Fruit fly (Drosophila melanogaster) whole organism, wandering third instar larva: ENCODE results near the gene CG5568.

ENCODE experiments used
- Abd-B ChIP-seq: fragments of >200 bp; optimal IDR thresholded peaks from 2 replicates; lab custom pipeline; 2017; ENCODE audit warnings: missing biosample characterization, missing genetic modification characterization
- CG32264 ChIP-seq: fragments of 200-800 bp; sonication (Bioruptor generic); optimal IDR thresholded peaks from 2 replicates; lab custom pipeline; 2016; ENCODE audit warnings: missing biosample characterization, missing genetic modification characterization
- CG9705 ChIP-seq: fragments of 200-800 bp; sonication (Bioruptor generic); optimal IDR thresholded peaks from 2 replicates; lab custom pipeline; 2018; ENCODE audit warnings: missing biosample characterization, mild to moderate bottlenecking, missing genetic modification characterization
- CrebA ChIP-seq: fragments of 200-800 bp; sonication (Bioruptor generic); optimal IDR thresholded peaks from 2 replicates; lab custom pipeline; 2016; ENCODE audit warnings: missing biosample characterization, mild to moderate bottlenecking, missing genetic modification characterization, borderline replicate concordance
- Dif ChIP-seq: fragments of 200-275, 200-300 bp; sonication (Bioruptor generic); optimal IDR thresholded peaks from 2 replicates; lab custom pipeline; 2018; ENCODE audit warnings: missing biosample characterization, missing genetic modification characterization; ENCODE audit not compliant: partially characterized antibody
- GATAd ChIP-seq: sonication (Bioruptor generic); optimal IDR thresholded peaks from 2 replicates; lab custom pipeline; 2016; ENCODE audit warnings: missing biosample characterization, missing genetic modification characterization
- HLH106 ChIP-seq: fragments of 200-800 bp; optimal IDR thresholded peaks from 3 replicates; lab custom pipeline; 2019; ENCODE audit warnings: missing biosample characterization, mild to moderate bottlenecking, missing genetic modification characterization, moderate library complexity
- Hr78 ChIP-seq: fragments of >200 bp; optimal IDR thresholded peaks from 2 replicates; lab custom pipeline; 2017; ENCODE audit warnings: missing biosample characterization, missing genetic modification characterization
- Jra ChIP-seq: sonication (Bioruptor generic); optimal IDR thresholded peaks from 2 replicates; lab custom pipeline; 2016; ENCODE audit warnings: missing biosample characterization, missing genetic modification characterization
- Mio ChIP-seq: sonication (Bioruptor generic); optimal IDR thresholded peaks from 2 replicates; lab custom pipeline; 2016; ENCODE audit warnings: missing biosample characterization, missing genetic modification characterization
- Myc ChIP-seq: fragments of >200 bp; optimal IDR thresholded peaks from 2 replicates; lab custom pipeline; 2017
- Rel ChIP-seq, 2 experiments: fragments of 200-800 bp; sonication (Bioruptor generic) in 1 of 2; optimal IDR thresholded peaks; 2 replicates in 1 of 2; 3 replicates in 1 of 2; lab custom pipeline; 2016 to 2019; ENCODE audit warnings: mild to moderate bottlenecking in 2 of 2, missing biosample characterization in 2 of 2, missing genetic modification characterization in 2 of 2, moderate library complexity in 1 of 2
- Sp1 ChIP-seq: fragments of 200-800 bp; sonication (Bioruptor generic); optimal IDR thresholded peaks from 3 replicates; lab custom pipeline; 2019; ENCODE audit warnings: missing biosample characterization, mild to moderate bottlenecking, missing genetic modification characterization, moderate library complexity
- Vsx2 ChIP-seq: fragments of 200-300, 225-300 bp; sonication (Bioruptor generic); optimal IDR thresholded peaks from 2 replicates; lab custom pipeline; 2018; ENCODE audit warnings: missing biosample characterization, missing genetic modification characterization; ENCODE audit not compliant: partially characterized antibody
- br ChIP-seq: fragments of 200-800 bp; sonication (Bioruptor generic); optimal IDR thresholded peaks from 2 replicates; lab custom pipeline; 2016; ENCODE audit warnings: missing biosample characterization, missing genetic modification characterization
- brk ChIP-seq: fragments of 200-800 bp; sonication (Bioruptor generic); optimal IDR thresholded peaks from 2 replicates; lab custom pipeline; 2016; ENCODE audit warnings: missing biosample characterization, mild to moderate bottlenecking, missing genetic modification characterization
- dl ChIP-seq, 2 experiments: fragments of 175-275, 200-275 bp in 1 of 2; fragments of 200-275 bp in 1 of 2; sonication (Bioruptor generic); optimal IDR thresholded peaks; lab custom pipeline; 2018; ENCODE audit warnings: mild to moderate bottlenecking in 2 of 2, missing biosample characterization in 2 of 2, missing genetic modification characterization in 2 of 2, moderate library complexity in 2 of 2; ENCODE audit not compliant: partially characterized antibody in 2 of 2, insufficient read depth in 1 of 2
- dmrt93B ChIP-seq: fragments of 200-800 bp; sonication (Bioruptor generic); optimal IDR thresholded peaks from 2 replicates; lab custom pipeline; 2018; ENCODE audit warnings: missing biosample characterization, mild to moderate bottlenecking, missing genetic modification characterization
- dsf ChIP-seq: sonication (Bioruptor generic); optimal IDR thresholded peaks from 2 replicates; lab custom pipeline; 2016; ENCODE audit warnings: missing biosample characterization, missing genetic modification characterization, borderline replicate concordance
- ey ChIP-seq: fragments of 200-800 bp; sonication (Bioruptor generic); optimal IDR thresholded peaks from 2 replicates; lab custom pipeline; 2016; ENCODE audit warnings: missing biosample characterization, missing genetic modification characterization
- foxo ChIP-seq, 2 experiments: fragments of 200-800 bp; sonication (Bioruptor generic); optimal IDR thresholded peaks; 2 replicates in 1 of 2; 3 replicates in 1 of 2; lab custom pipeline; 2016 to 2017; ENCODE audit warnings: missing biosample characterization in 2 of 2, missing genetic modification characterization in 2 of 2
- fru ChIP-seq: fragments of 200-800 bp; sonication (Bioruptor generic); optimal IDR thresholded peaks from 3 replicates; lab custom pipeline; 2016; ENCODE audit warnings: missing biosample characterization, mild to moderate bottlenecking, missing genetic modification characterization
- h ChIP-seq: fragments of 200-800 bp; sonication (Bioruptor generic); optimal IDR thresholded peaks from 3 replicates; lab custom pipeline; 2016; ENCODE audit warnings: missing biosample characterization, mild to moderate bottlenecking, missing genetic modification characterization
- jim ChIP-seq: fragments of 175-275, 200-325 bp; sonication (Bioruptor generic); optimal IDR thresholded peaks from 2 replicates; lab custom pipeline; 2016; ENCODE audit warnings: missing biosample characterization, mild to moderate bottlenecking, missing genetic modification characterization
- lola ChIP-seq: fragments of >200 bp; optimal IDR thresholded peaks from 2 replicates; lab custom pipeline; 2017; ENCODE audit warnings: missing biosample characterization, missing genetic modification characterization
- pan ChIP-seq: fragments of >200 bp; optimal IDR thresholded peaks from 2 replicates; lab custom pipeline; 2017
- rgr ChIP-seq: fragments of 200-800 bp; sonication (Bioruptor generic); optimal IDR thresholded peaks from 3 replicates; lab custom pipeline; 2016; ENCODE audit warnings: missing biosample characterization, mild to moderate bottlenecking, missing genetic modification characterization
- sage ChIP-seq: fragments of 200-800 bp; sonication (Bioruptor generic); optimal IDR thresholded peaks from 2 replicates; lab custom pipeline; 2016; ENCODE audit warnings: missing biosample characterization, mild to moderate bottlenecking, missing genetic modification characterization
- sv ChIP-seq: fragments of 200-800 bp; sonication (Bioruptor generic); optimal IDR thresholded peaks from 3 replicates; lab custom pipeline; 2016; ENCODE audit warnings: missing biosample characterization, missing genetic modification characterization
- tai ChIP-seq: sonication (Bioruptor generic); optimal IDR thresholded peaks from 2 replicates; lab custom pipeline; 2016; ENCODE audit warnings: missing biosample characterization, missing genetic modification characterization
- usp ChIP-seq: fragments of >200 bp; optimal IDR thresholded peaks from 2 replicates; lab custom pipeline; 2017; ENCODE audit warnings: missing biosample characterization, missing genetic modification characterization
- woc ChIP-seq: sonication (Bioruptor generic); optimal IDR thresholded peaks from 2 replicates; lab custom pipeline; 2016; ENCODE audit warnings: missing biosample characterization, mild to moderate bottlenecking, missing genetic modification characterization

The CG5568 gene

dm6 chr3L:5828684-5829083 is 42.6 kb upstream of the CG5568 start:
- TF ChIP-seq CG9705 (GFP tag; lab: Kevin White, UChicago) (no peak), sv (no peak), h (GFP tag; lab: Kevin White, UChicago) (no peak), fru (no peak), usp (GFP tag; lab: Kevin White, UChicago) (no peak), rgr (no peak), br (GFP tag; lab: Kevin White, UChicago) (no peak), ey (GFP tag; lab: Kevin White, UChicago) (no peak), lola (GFP tag; lab: Kevin White, UChicago) (no peak), CrebA (GFP tag; lab: Kevin White, UChicago) (no peak), pan (lab: Kevin White, UChicago) (no peak), Sp1 (no peak)

dm6 chr3L:5830649-5831048 is 40.7 kb upstream of the CG5568 start:
- TF ChIP-seq fru = no peak
- no peak for TF ChIP-seq HLH106 (tag; lab: Kevin White, UChicago)
- TF ChIP-seq brk (GFP tag; lab: Kevin White, UChicago) = no peak
- TF ChIP-seq pan (lab: Kevin White, UChicago) = no peak
- no peak for TF ChIP-seq sv
- TF ChIP-seq Hr78 = no peak
- no peak for TF ChIP-seq CG32264 (GFP tag; lab: Kevin White, UChicago)
- no peak for TF ChIP-seq foxo (GFP tag; optimal IDR thresholded peaks at IDR 0.05; lab: Kevin White, UChicago)
- no peak for TF ChIP-seq woc
- TF ChIP-seq CrebA (GFP tag; lab: Kevin White, UChicago) = no peak

- TF ChIP-seq sage (GFP tag; lab: Kevin White, UChicago) (no peak), CG9705 (GFP tag; lab: Kevin White, UChicago) (no peak)
- TF ChIP-seq, all 38 proteins: peak for 0
Measured at dm6 chr3L:5831890-5832289, 39.4 kb upstream of the CG5568 start.

dm6 chr3L:5833761-5834160 is 37.5 kb upstream of the CG5568 start:
- TF ChIP-seq woc (no peak), Mio (GFP tag; lab: Kevin White, UChicago) (no peak), CG9705 (GFP tag; lab: Kevin White, UChicago) (no peak), Abd-B (GFP tag; lab: Kevin White, UChicago) (no peak), h (GFP tag; lab: Kevin White, UChicago) (no peak), dl (GFP tag; optimal IDR thresholded peaks at IDR 0.05; lab: Kevin White, UChicago; ENCODE audit: insufficient read depth in 1 of 2, partially characterized antibody in 2 of 2) (no peak), Rel (GFP tag; optimal IDR thresholded peaks at IDR 0.05; lab: Kevin White, UChicago) (no peak), Rel (tag; optimal IDR thresholded peaks at IDR 0.05; lab: Kevin White, UChicago) (no peak), dmrt93B (no peak), ey (GFP tag; lab: Kevin White, UChicago) (no peak), foxo (GFP tag; optimal IDR thresholded peaks at IDR 0.05; lab: Kevin White, UChicago) (no peak), CrebA (GFP tag; lab: Kevin White, UChicago) (no peak)

- peak; percentile 26 for TF ChIP-seq dmrt93B
- TF ChIP-seq Hr78 = no peak
- TF ChIP-seq ey (GFP tag; lab: Kevin White, UChicago) = peak; percentile 43
- peak; percentile 44 for TF ChIP-seq fru
- peak; percentile 50 for TF ChIP-seq rgr
- no peak for TF ChIP-seq brk (GFP tag; lab: Kevin White, UChicago)
- TF ChIP-seq foxo (GFP tag; optimal IDR thresholded peaks at IDR 0.05; lab: Kevin White, UChicago) = peak in 1 of 2 experiments; percentile 53
- no peak for TF ChIP-seq Mio (GFP tag; lab: Kevin White, UChicago)
- peak; percentile 25 for TF ChIP-seq HLH106 (tag; lab: Kevin White, UChicago)
- TF ChIP-seq woc = peak; percentile 15
- peak; percentile 57 for TF ChIP-seq h (GFP tag; lab: Kevin White, UChicago)
- peak; percentile 21 for TF ChIP-seq br (GFP tag; lab: Kevin White, UChicago)
Measured at dm6 chr3L:5834245-5834644, 37.1 kb upstream of the CG5568 start.

- TF ChIP-seq Vsx2 (GFP tag; lab: Kevin White, UChicago) = no peak
- TF ChIP-seq jim (GFP tag; lab: Kevin White, UChicago) = no peak
- no peak for TF ChIP-seq Mio (GFP tag; lab: Kevin White, UChicago)
- no peak for TF ChIP-seq pan (lab: Kevin White, UChicago)
- TF ChIP-seq Myc (lab: Kevin White, UChicago) = no peak
- TF ChIP-seq GATAd (GFP tag; lab: Kevin White, UChicago) = no peak
- TF ChIP-seq Hr78 = no peak
- no peak for TF ChIP-seq Dif (GFP tag; lab: Kevin White, UChicago)
- no peak for TF ChIP-seq rgr
- TF ChIP-seq Sp1 = no peak
- no peak for TF ChIP-seq Rel (GFP tag; optimal IDR thresholded peaks at IDR 0.05; lab: Kevin White, UChicago)
- no peak for TF ChIP-seq Rel (tag; optimal IDR thresholded peaks at IDR 0.05; lab: Kevin White, UChicago)
- no peak for TF ChIP-seq h (GFP tag; lab: Kevin White, UChicago)
- TF ChIP-seq Jra = no peak
- TF ChIP-seq dsf (GFP tag; lab: Kevin White, UChicago) = no peak
- TF ChIP-seq dl (GFP tag; optimal IDR thresholded peaks at IDR 0.05; lab: Kevin White, UChicago; ENCODE audit: insufficient read depth in 1 of 2, partially characterized antibody in 2 of 2) = no peak
- TF ChIP-seq CG32264 (GFP tag; lab: Kevin White, UChicago) = no peak
- no peak for TF ChIP-seq CrebA (GFP tag; lab: Kevin White, UChicago)
- no peak for TF ChIP-seq tai (GFP tag; lab: Kevin White, UChicago)
- no peak for TF ChIP-seq HLH106 (tag; lab: Kevin White, UChicago)
- TF ChIP-seq, all 38 proteins: peak for 0
Measured at dm6 chr3L:5834798-5835197, 36.5 kb upstream of the CG5568 start.
